Worm (Caenorhabditis elegans) whole organism, L1 larva: Measurements from ENCODE around the gene F47B8.2.

ENCODE experiments used
- C04F5.9 ChIP-seq: sonication (generic microtip); optimal IDR thresholded peaks from 2 replicates; lab custom pipeline; 2016; ENCODE audit warnings: missing genetic modification characterization, missing compliant biosample characterization
- C16A3.4 ChIP-seq: fragments of 150-350 bp; optimal IDR thresholded peaks from 2 replicates; lab custom pipeline; 2014; ENCODE audit warnings: missing biosample characterization, missing genetic modification characterization
- C34B4.2 ChIP-seq: sonication (generic microtip); optimal IDR thresholded peaks from 2 replicates; lab custom pipeline; 2017; ENCODE audit warnings: mild to moderate bottlenecking, missing genetic modification characterization, missing compliant biosample characterization
- F16B12.6 ChIP-seq: fragments of 150-350 bp; optimal IDR thresholded peaks from 2 replicates; lab custom pipeline; 2014; ENCODE audit warnings: missing biosample characterization, missing genetic modification characterization
- Y116A8C.19 ChIP-seq: sonication (generic microtip); optimal IDR thresholded peaks from 2 replicates; lab custom pipeline; 2016; ENCODE audit warnings: missing compliant biosample characterization, missing genetic modification characterization, borderline replicate concordance
- ama-1 ChIP-seq: fragments of 150-350 bp; optimal IDR thresholded peaks from 2 replicates; lab custom pipeline; 2014
- ceh-82 ChIP-seq, 3 experiments: fragments of 150-350 bp in 1 of 3; sonication (generic microtip) in 2 of 3; optimal IDR thresholded peaks; 2 replicates each; lab custom pipeline; 2014 to 2017; ENCODE audit warnings: missing biosample characterization in 3 of 3, missing genetic modification characterization in 3 of 3
- ceh-90 ChIP-seq: sonication (generic microtip); optimal IDR thresholded peaks from 2 replicates; lab custom pipeline; 2016; ENCODE audit warnings: missing genetic modification characterization, missing compliant biosample characterization
- dpl-1 ChIP-seq, 3 experiments: fragments of 150-350 bp in 2 of 3; sonication (generic microtip) in 1 of 3; optimal IDR thresholded peaks; 2 replicates each; lab custom pipeline; 2014 to 2017; ENCODE audit warnings: missing biosample characterization in 3 of 3, missing genetic modification characterization in 3 of 3, missing genetic modification reagents in 3 of 3
- efl-1 ChIP-seq, 4 experiments: fragments of 150-350 bp; optimal IDR thresholded peaks in 3 of 4; peaks in 1 of 4; 1 replicate in 1 of 4; 2 replicates in 3 of 4; lab custom pipeline; 2014; ENCODE audit warnings: missing biosample characterization in 2 of 4, missing genetic modification characterization in 2 of 4, missing genetic modification reagents in 2 of 4
- egl-13 ChIP-seq: sonication (generic microtip); optimal IDR thresholded peaks from 2 replicates; lab custom pipeline; 2016; ENCODE audit warnings: missing genotype, missing genetic modification reagents, missing genetic modification characterization, missing compliant biosample characterization
- elt-2 ChIP-seq: sonication (generic microtip); optimal IDR thresholded peaks from 2 replicates; lab custom pipeline; 2016; ENCODE audit warnings: missing genetic modification characterization, mild to moderate bottlenecking, inconsistent platforms, missing compliant biosample characterization, missing genetic modification reagents
- elt-3 ChIP-seq, 6 experiments: fragments of 150-350 bp in 1 of 6; sonication (generic microtip); optimal IDR thresholded peaks; 2 replicates each; lab custom pipeline; 2017 to 2018; ENCODE audit warnings: missing biosample characterization in 6 of 6, missing genetic modification characterization in 6 of 6, inconsistent platforms in 1 of 6
- fkh-4 ChIP-seq: sonication (generic microtip); optimal IDR thresholded peaks from 2 replicates; lab custom pipeline; 2016; ENCODE audit warnings: missing compliant biosample characterization, missing genetic modification characterization, borderline replicate concordance
- fos-1 ChIP-seq: fragments of 150-350 bp; optimal IDR thresholded peaks from 2 replicates; lab custom pipeline; 2014; ENCODE audit warnings: missing biosample characterization, missing genetic modification characterization
- grh-1 ChIP-seq: fragments of 200-800 bp; sonication (Bioruptor generic); IDR thresholded peaks from 2 replicates; pipeline ENCODE4 v1.3.6; 2022; ENCODE audit warnings: missing genetic modification reagents, missing genetic modification characterization, missing compliant biosample characterization
- hlh-4 ChIP-seq: sonication (generic microtip); optimal IDR thresholded peaks from 2 replicates; lab custom pipeline; 2016; ENCODE audit warnings: mild to moderate bottlenecking, missing genetic modification characterization, missing compliant biosample characterization
- hpl-2 ChIP-seq: fragments of 150-350 bp; optimal IDR thresholded peaks from 2 replicates; lab custom pipeline; 2014; ENCODE audit warnings: missing biosample characterization, missing genetic modification reagents, missing genetic modification characterization
- irx-1 ChIP-seq: sonication (generic microtip); optimal IDR thresholded peaks from 2 replicates; lab custom pipeline; 2016; ENCODE audit warnings: missing genetic modification characterization, missing compliant biosample characterization
- jun-1 ChIP-seq: fragments of 150-350 bp; optimal IDR thresholded peaks from 2 replicates; lab custom pipeline; 2014; ENCODE audit warnings: missing biosample characterization, missing genetic modification reagents, missing genetic modification characterization
- lin-13 ChIP-seq: fragments of 150-350 bp; optimal IDR thresholded peaks from 2 replicates; lab custom pipeline; 2014; ENCODE audit warnings: missing biosample characterization, missing genetic modification reagents, missing genetic modification characterization
- lin-14 ChIP-seq: fragments of 200-800 bp; sonication (Bioruptor generic); optimal IDR thresholded peaks from 2 replicates; lab custom pipeline; 2018; ENCODE audit warnings: mild to moderate bottlenecking, missing genetic modification characterization, moderate library complexity, missing compliant biosample characterization
- lin-15B ChIP-seq: fragments of 150-350 bp; sonication (generic microtip); optimal IDR thresholded peaks from 3 replicates; lab custom pipeline; 2014; ENCODE audit warnings: missing biosample characterization, missing genetic modification characterization
- lin-35 ChIP-seq, 2 experiments: fragments of 150-350 bp; optimal IDR thresholded peaks; 2 replicates each; lab custom pipeline; 2014; ENCODE audit warnings: missing biosample characterization in 2 of 2, missing genetic modification characterization in 2 of 2, missing genetic modification reagents in 2 of 2
- lin-39 ChIP-seq: fragments of 150-350 bp; optimal IDR thresholded peaks from 2 replicates; lab custom pipeline; 2014; ENCODE audit warnings: missing biosample characterization, missing genetic modification reagents, missing genetic modification characterization
- mab-9 ChIP-seq: fragments of 200-800 bp; sonication (Bioruptor generic); IDR thresholded peaks from 2 replicates; pipeline ENCODE4 v1.3.6; 2022; ENCODE audit warnings: missing genetic modification reagents, missing genetic modification characterization, missing compliant biosample characterization
- mef-2 ChIP-seq: fragments of 150-350 bp; optimal IDR thresholded peaks from 2 replicates; lab custom pipeline; 2014; ENCODE audit warnings: missing biosample characterization, missing genetic modification characterization
- nhr-12 ChIP-seq: sonication (generic microtip); optimal IDR thresholded peaks from 2 replicates; lab custom pipeline; 2017; ENCODE audit warnings: missing biosample characterization, missing genetic modification characterization
- nhr-19 ChIP-seq: fragments of 200-800 bp; sonication (Bioruptor generic); conservative IDR thresholded peaks from 2 replicates; pipeline ENCODE4 v1.3.6; 2022; ENCODE audit warnings: missing genetic modification characterization, missing compliant biosample characterization
- nhr-237 ChIP-seq: fragments of 150-350 bp; optimal IDR thresholded peaks from 2 replicates; lab custom pipeline; 2014; ENCODE audit warnings: missing biosample characterization, missing genetic modification characterization
- nhr-28 ChIP-seq: fragments of 150-350 bp; optimal IDR thresholded peaks from 2 replicates; lab custom pipeline; 2014; ENCODE audit warnings: missing biosample characterization, missing genetic modification characterization
- nhr-47 ChIP-seq: sonication (generic microtip); optimal IDR thresholded peaks from 2 replicates; lab custom pipeline; 2016; ENCODE audit warnings: mild to moderate bottlenecking, missing genetic modification characterization, moderate library complexity, missing compliant biosample characterization
- nhr-71 ChIP-seq: sonication (generic microtip); optimal IDR thresholded peaks from 2 replicates; lab custom pipeline; 2016; ENCODE audit warnings: mild to moderate bottlenecking, missing genetic modification characterization, moderate library complexity, missing compliant biosample characterization
- nhr-85 ChIP-seq: sonication (generic microtip); peaks from one replicate; lab custom pipeline; 2016; ENCODE audit warnings: missing genetic modification characterization, inconsistent platforms, missing compliant biosample characterization
- nhr-90 ChIP-seq: sonication (generic microtip); optimal IDR thresholded peaks from 2 replicates; lab custom pipeline; 2016; ENCODE audit warnings: mild to moderate bottlenecking, missing genetic modification characterization, missing compliant biosample characterization; ENCODE audit not compliant: poor library complexity
- pag-3 ChIP-seq: sonication (generic microtip); optimal IDR thresholded peaks from 2 replicates; lab custom pipeline; 2017; ENCODE audit warnings: missing genetic modification characterization, mild to moderate bottlenecking, missing compliant biosample characterization, antibody characterized with exemption, borderline replicate concordance; ENCODE audit not compliant: insufficient read depth
- pax-3 ChIP-seq: fragments of 200-800 bp; sonication (Bioruptor generic); optimal IDR thresholded peaks from 2 replicates; lab custom pipeline; 2018; ENCODE audit warnings: mild to moderate bottlenecking, missing genetic modification characterization, moderate library complexity, missing compliant biosample characterization
- pqm-1 ChIP-seq: sonication (generic microtip); optimal IDR thresholded peaks from 3 replicates; lab custom pipeline; 2017; ENCODE audit warnings: missing biosample characterization, missing genetic modification characterization
- rnt-1 ChIP-seq: sonication (generic microtip); optimal IDR thresholded peaks from 2 replicates; lab custom pipeline; 2016; ENCODE audit warnings: mild to moderate bottlenecking, missing genetic modification characterization, moderate library complexity, missing compliant biosample characterization
- skn-1 ChIP-seq: fragments of 150-350 bp; optimal IDR thresholded peaks from 2 replicates; lab custom pipeline; 2014; ENCODE audit warnings: missing biosample characterization, missing genetic modification characterization
- snpc-4 ChIP-seq: fragments of 150-350 bp; optimal IDR thresholded peaks from 2 replicates; lab custom pipeline; 2014; ENCODE audit warnings: missing biosample characterization, missing genetic modification characterization
- sptf-1 ChIP-seq: fragments of 150-350 bp; optimal IDR thresholded peaks from 2 replicates; lab custom pipeline; 2014; ENCODE audit warnings: missing biosample characterization, missing genetic modification characterization
- tlp-1 ChIP-seq: fragments of 150-350 bp; optimal IDR thresholded peaks from 2 replicates; lab custom pipeline; 2014; ENCODE audit warnings: missing biosample characterization, missing genetic modification characterization
- unc-30 ChIP-seq: sonication (generic microtip); optimal IDR thresholded peaks from 2 replicates; lab custom pipeline; 2017; ENCODE audit warnings: missing biosample characterization, missing genetic modification characterization
- unc-62 ChIP-seq: fragments of 150-350 bp; optimal IDR thresholded peaks from 2 replicates; lab custom pipeline; 2014; ENCODE audit warnings: missing biosample characterization, missing genetic modification reagents, missing genetic modification characterization
- xbp-1 ChIP-seq: sonication (generic microtip); optimal IDR thresholded peaks from 2 replicates; lab custom pipeline; 2016; ENCODE audit warnings: missing genetic modification characterization, missing compliant biosample characterization
- zip-4 ChIP-seq: fragments of 200-800 bp; sonication (Bioruptor generic); optimal IDR thresholded peaks from 2 replicates; lab custom pipeline; 2018; ENCODE audit warnings: mild to moderate bottlenecking, missing genetic modification characterization, moderate library complexity, missing compliant biosample characterization
- ztf-11 ChIP-seq, 2 experiments: sonication (generic microtip); optimal IDR thresholded peaks; 2 replicates each; lab custom pipeline; 2016 to 2017; ENCODE audit warnings: missing genetic modification characterization in 2 of 2, missing biosample characterization in 1 of 2, missing compliant biosample characterization in 1 of 2

F47B8.2 gene

ce11 chrV:14358577-14358976, 42.2 kb upstream of the F47B8.2 start, which contains the start of gene Y49A3A.4:
TSS of gene Y49A3A.4 (minus strand) at chrV:14358890.
- TF ChIP-seq nhr-85 (tag; lab: Kevin White, UChicago): peak; percentile 13
- peak; percentile 32; the same call in 1 of the 2 replicates for TF ChIP-seq nhr-19
- 0 out of 2 replicates have a peak, but pooled peaks have one; percentile 9 for TF ChIP-seq grh-1 (GFP tag; lab: Robert Waterston, UW)
- peak; percentile 13 for TF ChIP-seq nhr-71
- no peak for TF ChIP-seq nhr-12
- TF ChIP-seq irx-1 (tag; lab: Kevin White, UChicago): no peak
- no peak for TF ChIP-seq skn-1 (tag; lab: Kevin White, UChicago)
- no peak for TF ChIP-seq unc-62 (GFP tag; lab: Kevin White, UChicago)
- no peak for TF ChIP-seq pqm-1 (tag; lab: Kevin White, UChicago)
- peak; percentile 34 for TF ChIP-seq nhr-90 (tag; lab: Kevin White, UChicago)
- TF ChIP-seq snpc-4 (tag; lab: Kevin White, UChicago): peak; percentile 86
- no peak for TF ChIP-seq xbp-1 (tag; lab: Kevin White, UChicago)
- TF ChIP-seq fkh-4: no peak
- TF ChIP-seq rnt-1: peak; percentile 29
- TF ChIP-seq C34B4.2: no peak
- TF ChIP-seq nhr-47 (tag; lab: Kevin White, UChicago): no peak
- TF ChIP-seq jun-1: no peak
- TF ChIP-seq Y116A8C.19 (tag; lab: Kevin White, UChicago): no peak
- TF ChIP-seq nhr-28: no peak

ce11 chrV:14355738-14356368, 39.4 kb upstream of the F47B8.2 start, which contains the start of gene cyn-1:
TSS of gene cyn-1 (plus strand) at chrV:14356076.
- peak in 2 of 6 experiments; percentile 81 to 83 for TF ChIP-seq elt-3 (tag; optimal IDR thresholded peaks at IDR 0.05; lab: Kevin White, UChicago)
- TF ChIP-seq nhr-28: no peak
- TF ChIP-seq skn-1 (tag; lab: Kevin White, UChicago): peak; percentile 89
- peak; percentile 82 for TF ChIP-seq lin-14 (GFP tag; lab: Kevin White, UChicago)
- TF ChIP-seq lin-13 (GFP tag; lab: Kevin White, UChicago): peak; percentile 77
- TF ChIP-seq lin-35 (GFP tag; optimal IDR thresholded peaks at IDR 0.05; lab: Kevin White, UChicago): peak; percentile 98
- no peak for TF ChIP-seq tlp-1
- peak; percentile 93 for TF ChIP-seq nhr-71
- peak; percentile 80 for TF ChIP-seq lin-39 (tag; lab: Kevin White, UChicago)
- TF ChIP-seq mef-2: no peak
- peak; percentile 29 for TF ChIP-seq ceh-90 (tag; lab: Kevin White, UChicago)
- TF ChIP-seq mab-9 (GFP tag; lab: Robert Waterston, UW): peak; percentile 65
- TF ChIP-seq nhr-19: peak; percentile 89
- peak; percentile 76 for TF ChIP-seq egl-13 (tag; lab: Kevin White, UChicago)
- peak; percentile 88 for TF ChIP-seq C16A3.4 (tag; lab: Kevin White, UChicago)
- peak; percentile 90 to 98 for TF ChIP-seq efl-1 (optimal IDR thresholded peaks at IDR 0.05; lab: Kevin White, UChicago)
- TF ChIP-seq efl-1 (GFP tag; optimal IDR thresholded peaks at IDR 0.05 in 1 of 2; lab: Kevin White, UChicago): peak; percentile 96 to 100
- peak; percentile 66 for TF ChIP-seq ama-1 (lab: Kevin White, UChicago)
- TF ChIP-seq hpl-2 (GFP tag; lab: Kevin White, UChicago): no peak
- no peak for TF ChIP-seq sptf-1 (tag; lab: Kevin White, UChicago)
- peak; percentile 71 for TF ChIP-seq fos-1 (tag; lab: Kevin White, UChicago)
- TF ChIP-seq nhr-85 (tag; lab: Kevin White, UChicago): peak; percentile 91
- TF ChIP-seq nhr-12: no peak
- TF ChIP-seq lin-15B (tag; lab: Kevin White, UChicago): peak; percentile 80
- no peak for TF ChIP-seq unc-30
- TF ChIP-seq hlh-4 (tag; lab: Kevin White, UChicago): no peak
- peak; percentile 85 for TF ChIP-seq pax-3 (tag; lab: Kevin White, UChicago)
- peak; percentile 58 for TF ChIP-seq F16B12.6
- TF ChIP-seq C34B4.2: no peak
- no peak for TF ChIP-seq pqm-1 (tag; lab: Kevin White, UChicago)
- peak; percentile 63 for TF ChIP-seq C04F5.9 (tag; lab: Kevin White, UChicago)
- TF ChIP-seq fkh-4: peak; percentile 27
- TF ChIP-seq zip-4 (GFP tag; lab: Kevin White, UChicago): peak; percentile 67
- TF ChIP-seq ceh-82 (tag; optimal IDR thresholded peaks at IDR 0.05; lab: Kevin White, UChicago): peak; percentile 84 to 85 (median 85)
- TF ChIP-seq dpl-1 (GFP tag; optimal IDR thresholded peaks at IDR 0.05; lab: Kevin White, UChicago): peak; percentile 97 to 98 (median 98)
- TF ChIP-seq elt-2 (tag; lab: Kevin White, UChicago): peak; percentile 45
- no peak for TF ChIP-seq pag-3 (tag; lab: Kevin White, UChicago)
- peak in 1 of 2 experiments; percentile 69 for TF ChIP-seq ztf-11 (tag; optimal IDR thresholded peaks at IDR 0.05; lab: Kevin White, UChicago)
- TF ChIP-seq nhr-237: peak; percentile 26
- TF ChIP-seq nhr-90 (tag; lab: Kevin White, UChicago): peak; percentile 88
